Worm (Caenorhabditis elegans) whole organism, L4/young adult: Measurements from ENCODE around the gene Y73C8C.3.

ENCODE experiments used
- W03F9.2 ChIP-seq: fragments of 150-350 bp; optimal IDR thresholded peaks from 2 replicates; lab custom pipeline; 2014; ENCODE audit warnings: missing biosample characterization, missing genetic modification characterization
- dao-5 ChIP-seq: sonication (generic microtip); optimal IDR thresholded peaks from 2 replicates; lab custom pipeline; 2016; ENCODE audit warnings: missing genotype, missing genetic modification characterization, moderate library complexity, missing compliant biosample characterization
- him-1 ChIP-seq: sonication (generic microtip); optimal IDR thresholded peaks from 2 replicates; lab custom pipeline; 2016; ENCODE audit warnings: missing genotype, missing genetic modification reagents, missing genetic modification characterization, missing compliant biosample characterization

ce11 chrV:3127670-3128069 is 12.6 kb downstream of the Y73C8C.3 start, which contains the start of gene Y73C8C.10:
- no peak for TF ChIP-seq him-1 (tag; lab: Kevin White, UChicago)
- no peak for TF ChIP-seq dao-5
- no peak for TF ChIP-seq W03F9.2
